Worm (Caenorhabditis elegans): ENCODE measurements around the gene rom-1.

DNA sequence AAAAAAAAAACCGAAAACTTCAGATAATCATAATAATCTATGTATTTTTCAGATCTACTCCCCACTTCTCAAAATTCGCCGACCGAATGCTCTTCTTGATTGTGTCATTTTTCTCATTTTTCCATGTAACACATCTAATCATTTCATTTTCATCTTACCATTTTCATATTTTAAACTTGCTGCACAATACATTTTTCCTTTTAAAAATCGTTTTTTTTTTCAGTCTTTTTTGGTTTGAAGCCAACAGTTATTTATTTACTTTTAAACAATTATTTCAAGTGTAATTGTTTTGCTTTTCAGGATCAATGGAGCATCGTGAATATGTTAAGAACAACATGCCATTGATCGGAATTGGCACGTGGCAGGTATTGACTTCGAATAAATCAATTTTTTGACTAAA lies 48.0 kb upstream of the rom-1 start, which contains the start of gene C35D10.6:
- no peak for TF ChIP-seq skn-1 (tag; optimal IDR thresholded peaks at IDR 0.05)
- TF ChIP-seq pqm-1 (tag; optimal IDR thresholded peaks at IDR 0.05): no peak
- no peak for TF ChIP-seq ztf-11 (tag; optimal IDR thresholded peaks at IDR 0.05)
- TF ChIP-seq R02D3.7 (tag; optimal IDR thresholded peaks at IDR 0.05): no peak
- no peak for TF ChIP-seq unc-62 (GFP tag; optimal IDR thresholded peaks at IDR 0.05)

Data from whole organism, L3 larva.